Worm (Caenorhabditis elegans): ENCODE results near the gene srlf-33.

- no peak for TF ChIP-seq ztf-29 (GFP tag; IDR thresholded peaks at IDR 0.05)
- no peak for TF ChIP-seq cog-1 (tag; optimal IDR thresholded peaks at IDR 0.05)
- no peak for TF ChIP-seq tab-1 (GFP tag; IDR thresholded peaks at IDR 0.05)
- TF ChIP-seq ref-1 (GFP tag; conservative IDR thresholded peaks at IDR 0.05): no peak
- no peak for TF ChIP-seq flt-1 (GFP tag; IDR thresholded peaks at IDR 0.05)
- no peak for TF ChIP-seq T22C8.4 (GFP tag; IDR thresholded peaks at IDR 0.05)
- TF ChIP-seq ztf-23 (GFP tag; IDR thresholded peaks at IDR 0.05): no peak
- TF ChIP-seq klf-2 (GFP tag; conservative IDR thresholded peaks at IDR 0.05): no peak
Measured at ce11 chrIV:11915768-11916453, 9.3 kb downstream of the srlf-33 start, which contains the start of gene ZK822.9.
